Worm (Caenorhabditis elegans) whole organism, L2 larva: ENCODE measurements around the gene F10G7.5.

Experiments used
- C34F6.9 ChIP-seq: fragments of 150-350 bp; optimal IDR thresholded peaks from 2 replicates; lab custom pipeline; 2014; ENCODE audit warnings: missing biosample characterization, missing genetic modification characterization
- Y55F3AM.14 ChIP-seq: fragments of 200-800 bp; sonication (Bioruptor generic); optimal IDR thresholded peaks from 2 replicates; lab custom pipeline; 2018; ENCODE audit warnings: mild to moderate bottlenecking, missing genetic modification characterization, missing compliant biosample characterization
- ZK546.5 ChIP-seq: sonication (generic microtip); optimal IDR thresholded peaks from 2 replicates; lab custom pipeline; 2017; ENCODE audit warnings: missing biosample characterization, missing genetic modification characterization
- alr-1 ChIP-seq: fragments of 150-350 bp; optimal IDR thresholded peaks from 2 replicates; lab custom pipeline; 2014; ENCODE audit warnings: missing biosample characterization, missing genetic modification characterization
- aly-2 ChIP-seq: fragments of 150-350 bp; optimal IDR thresholded peaks from 2 replicates; lab custom pipeline; 2014; ENCODE audit warnings: missing biosample characterization, missing genetic modification characterization
- ceh-16 ChIP-seq: fragments of 150-350 bp; optimal IDR thresholded peaks from 2 replicates; lab custom pipeline; 2014; ENCODE audit warnings: missing biosample characterization, missing genetic modification characterization
- egl-27 ChIP-seq: sonication (generic microtip); optimal IDR thresholded peaks from 3 replicates; lab custom pipeline; 2017; ENCODE audit warnings: missing biosample characterization, missing genetic modification reagents, missing genetic modification characterization
- elt-1 ChIP-seq: fragments of 150-350 bp; optimal IDR thresholded peaks from 2 replicates; lab custom pipeline; 2014; ENCODE audit warnings: missing biosample characterization, missing genetic modification characterization
- elt-3 ChIP-seq: sonication (generic microtip); optimal IDR thresholded peaks from 2 replicates; lab custom pipeline; 2017; ENCODE audit warnings: missing biosample characterization, missing genetic modification characterization
- fos-1 ChIP-seq: fragments of 150-350 bp; optimal IDR thresholded peaks from 2 replicates; lab custom pipeline; 2014; ENCODE audit warnings: missing biosample characterization, missing genetic modification characterization
- gmeb-1 ChIP-seq: fragments of 150-350 bp; optimal IDR thresholded peaks from 2 replicates; lab custom pipeline; 2014; ENCODE audit warnings: missing biosample characterization, missing genetic modification characterization
- lin-11 ChIP-seq: fragments of 150-350 bp; sonication (generic microtip); optimal IDR thresholded peaks from 2 replicates; lab custom pipeline; 2014; ENCODE audit warnings: missing biosample characterization, missing genetic modification characterization, inconsistent platforms, mixed read lengths
- lin-13 ChIP-seq: fragments of 150-350 bp; optimal IDR thresholded peaks from 2 replicates; lab custom pipeline; 2014; ENCODE audit warnings: missing biosample characterization, missing genetic modification reagents, missing genetic modification characterization
- mdl-1 ChIP-seq, 2 experiments: fragments of 150-350 bp in 1 of 2; sonication (generic microtip) in 1 of 2; optimal IDR thresholded peaks; 2 replicates each; lab custom pipeline; 2017; ENCODE audit warnings: missing biosample characterization in 2 of 2, missing genetic modification characterization in 2 of 2
- nhr-10 ChIP-seq: sonication (generic microtip); optimal IDR thresholded peaks from 2 replicates; lab custom pipeline; 2017; ENCODE audit warnings: missing biosample characterization, missing genetic modification characterization
- nhr-11 ChIP-seq: fragments of 150-350 bp; optimal IDR thresholded peaks from 2 replicates; lab custom pipeline; 2014; ENCODE audit warnings: missing biosample characterization, missing genetic modification characterization
- nhr-12 ChIP-seq: fragments of 150-350 bp; optimal IDR thresholded peaks from 2 replicates; lab custom pipeline; 2014; ENCODE audit warnings: missing biosample characterization, missing genetic modification characterization
- nhr-129 ChIP-seq: fragments of 150-350 bp; optimal IDR thresholded peaks from 2 replicates; lab custom pipeline; 2014; ENCODE audit warnings: missing biosample characterization, missing genetic modification characterization
- nhr-25 ChIP-seq: fragments of 150-350 bp; sonication (generic microtip); optimal IDR thresholded peaks from 3 replicates; lab custom pipeline; 2014; ENCODE audit warnings: missing biosample characterization, missing genetic modification characterization
- nhr-6 ChIP-seq: fragments of 150-350 bp; optimal IDR thresholded peaks from 2 replicates; lab custom pipeline; 2014; ENCODE audit warnings: missing biosample characterization, missing genetic modification characterization
- nhr-77 ChIP-seq: fragments of 150-350 bp; optimal IDR thresholded peaks from 2 replicates; lab custom pipeline; 2014; ENCODE audit warnings: missing biosample characterization, missing genetic modification characterization
- peb-1 ChIP-seq: fragments of 150-350 bp; optimal IDR thresholded peaks from 2 replicates; lab custom pipeline; 2014; ENCODE audit warnings: missing biosample characterization, missing genetic modification characterization
- sem-4 ChIP-seq: fragments of 150-350 bp; optimal IDR thresholded peaks from 2 replicates; lab custom pipeline; 2014; ENCODE audit warnings: missing biosample characterization, missing genetic modification reagents, missing genetic modification characterization
- sma-3 ChIP-seq: sonication (generic microtip); optimal IDR thresholded peaks from 2 replicates; lab custom pipeline; 2016; ENCODE audit warnings: missing genetic modification reagents, missing genetic modification characterization, missing compliant biosample characterization
- sma-9 ChIP-seq, 2 experiments: fragments of 150-350 bp in 1 of 2; sonication (generic microtip) in 1 of 2; optimal IDR thresholded peaks; 2 replicates each; lab custom pipeline; 2014 to 2016; ENCODE audit warnings: missing genetic modification characterization in 2 of 2, mild to moderate bottlenecking in 1 of 2, missing biosample characterization in 1 of 2, missing compliant biosample characterization in 1 of 2, missing genetic modification reagents in 1 of 2, moderate library complexity in 1 of 2
- snpc-4 ChIP-seq: fragments of 150-350 bp; optimal IDR thresholded peaks from 2 replicates; lab custom pipeline; 2014; ENCODE audit warnings: missing biosample characterization, missing genetic modification characterization
- unc-39 ChIP-seq: fragments of 150-350 bp; optimal IDR thresholded peaks from 2 replicates; lab custom pipeline; 2014; ENCODE audit warnings: missing biosample characterization, missing genetic modification characterization
- unc-55 ChIP-seq: fragments of 150-350 bp; sonication (generic microtip); optimal IDR thresholded peaks from 3 replicates; lab custom pipeline; 2014; ENCODE audit warnings: missing biosample characterization, missing genetic modification reagents, missing genetic modification characterization
- unc-62 ChIP-seq: fragments of 150-350 bp; optimal IDR thresholded peaks from 2 replicates; lab custom pipeline; 2014; ENCODE audit warnings: missing biosample characterization, missing genetic modification reagents, missing genetic modification characterization
- zag-1 ChIP-seq: fragments of 150-350 bp; optimal IDR thresholded peaks from 2 replicates; lab custom pipeline; 2014; ENCODE audit warnings: missing biosample characterization, missing genetic modification characterization
- ztf-1 ChIP-seq: fragments of 200-800 bp; sonication (Bioruptor generic); conservative IDR thresholded peaks from 2 replicates; pipeline ENCODE4 v1.3.6; 2022; ENCODE audit warnings: missing genetic modification characterization, missing compliant biosample characterization

Gene F10G7.5

ce11 chrII:4671692-4672091 is 21.5 kb upstream of the F10G7.5 start, which contains the start of gene T05A7.6:
Gene T05A7.6, minus strand, starts transcription at chrII:4671792.
- no peak for TF ChIP-seq nhr-6 (tag; lab: Kevin White, UChicago)
- TF ChIP-seq, all 48 proteins: peak for 0

ce11 chrII:4672584-4673110 is 20.6 kb upstream of the F10G7.5 start, which contains the start of the genes clec-140 and hmg-11:
Gene clec-140, plus strand, starts transcription at chrII:4673060.
Gene hmg-11, plus strand, starts transcription at chrII:4673085.
- TF ChIP-seq C34F6.9 (tag; lab: Kevin White, UChicago) (peak; percentile 80), nhr-77 (tag; lab: Kevin White, UChicago) (no peak), peb-1 (tag; lab: Kevin White, UChicago) (no peak), nhr-10 (no peak), egl-27 (tag; lab: Kevin White, UChicago) (peak; percentile 26), ceh-16 (tag; lab: Kevin White, UChicago) (no peak), sem-4 (tag; lab: Kevin White, UChicago) (no peak), snpc-4 (peak; percentile 11), nhr-25 (no peak), unc-55 (GFP tag; lab: Kevin White, UChicago) (peak; percentile 53), mdl-1 (tag; optimal IDR thresholded peaks at IDR 0.05; lab: Kevin White, UChicago) (peak; percentile 50 to 60), nhr-129 (peak; percentile 68), aly-2 (tag; lab: Kevin White, UChicago) (no peak), zag-1 (tag; lab: Kevin White, UChicago) (peak; percentile 42), fos-1 (tag; lab: Kevin White, UChicago) (peak; percentile 94), sma-3 (GFP tag; lab: Kevin White, UChicago) (peak; percentile 26)

- TF ChIP-seq sem-4 (tag; lab: Kevin White, UChicago) = no peak
- TF ChIP-seq unc-39 (tag; lab: Kevin White, UChicago) = no peak
- no peak for TF ChIP-seq unc-55 (GFP tag; lab: Kevin White, UChicago)
- TF ChIP-seq nhr-129 = no peak
- TF ChIP-seq peb-1 (tag; lab: Kevin White, UChicago) = no peak
- no peak for TF ChIP-seq elt-1 (tag; lab: Kevin White, UChicago)
- no peak for TF ChIP-seq aly-2 (tag; lab: Kevin White, UChicago)
- TF ChIP-seq ZK546.5 = no peak
- no peak for TF ChIP-seq lin-11 (tag; lab: Kevin White, UChicago)
- TF ChIP-seq fos-1 (tag; lab: Kevin White, UChicago) = no peak
- no peak for TF ChIP-seq elt-3
- TF ChIP-seq ztf-1 (GFP tag; lab: Robert Waterston, UW) = no peak
- TF ChIP-seq unc-62 (GFP tag; lab: Kevin White, UChicago) = no peak
- TF ChIP-seq alr-1 = no peak
- TF ChIP-seq C34F6.9 (tag; lab: Kevin White, UChicago) = no peak
- no peak for TF ChIP-seq nhr-25
- no peak for TF ChIP-seq lin-13 (GFP tag; lab: Kevin White, UChicago)
- no peak for TF ChIP-seq nhr-12 (tag; lab: Kevin White, UChicago)
Observed at ce11 chrII:4673242-4673641, 20.0 kb upstream of the F10G7.5 start.

ce11 chrII:4673670-4674069 is 19.5 kb upstream of the F10G7.5 start:
- TF ChIP-seq Y55F3AM.14 (GFP tag; lab: Kevin White, UChicago) = no peak
- no peak for TF ChIP-seq aly-2 (tag; lab: Kevin White, UChicago)
- TF ChIP-seq elt-3 = no peak
- TF ChIP-seq nhr-12 (tag; lab: Kevin White, UChicago) = no peak
- no peak for TF ChIP-seq peb-1 (tag; lab: Kevin White, UChicago)

- TF ChIP-seq sma-9 (GFP tag; optimal IDR thresholded peaks at IDR 0.05; lab: Kevin White, UChicago) = peak; percentile 77
- no peak for TF ChIP-seq sma-9 (tag; optimal IDR thresholded peaks at IDR 0.05; lab: Kevin White, UChicago)
- no peak for TF ChIP-seq nhr-11 (tag; lab: Kevin White, UChicago)
- no peak for TF ChIP-seq C34F6.9 (tag; lab: Kevin White, UChicago)
- peak; percentile 96 for TF ChIP-seq fos-1 (tag; lab: Kevin White, UChicago)
- TF ChIP-seq nhr-12 (tag; lab: Kevin White, UChicago) = no peak
Observed at ce11 chrII:4674188-4674587, 19.0 kb upstream of the F10G7.5 start.

- TF ChIP-seq unc-62 (GFP tag; lab: Kevin White, UChicago) = no peak
- no peak for TF ChIP-seq nhr-77 (tag; lab: Kevin White, UChicago)
- no peak for TF ChIP-seq nhr-11 (tag; lab: Kevin White, UChicago)
- no peak for TF ChIP-seq lin-13 (GFP tag; lab: Kevin White, UChicago)
- TF ChIP-seq gmeb-1 = no peak
- TF ChIP-seq sem-4 (tag; lab: Kevin White, UChicago) = no peak
- no peak for TF ChIP-seq nhr-129
- no peak for TF ChIP-seq unc-55 (GFP tag; lab: Kevin White, UChicago)
- TF ChIP-seq, all 48 proteins: peak for 0
Observed at ce11 chrII:4675481-4675880, 17.7 kb upstream of the F10G7.5 start, which contains the start of gene T05A7.3. Gene T05A7.3, plus strand, starts transcription at chrII:4675781.
